Worm (Caenorhabditis elegans) whole organism, young adult: ENCODE results near the gene apy-1.

Source experiments
- F22D6.2 ChIP-seq: sonication (generic microtip); optimal IDR thresholded peaks from 2 replicates; lab custom pipeline; 2016; ENCODE audit warnings: mild to moderate bottlenecking, missing genetic modification characterization, missing compliant biosample characterization
- K12H6.12 ChIP-seq: fragments of 200-800 bp; sonication (Bioruptor generic); optimal IDR thresholded peaks from 2 replicates; lab custom pipeline; 2018; ENCODE audit warnings: mild to moderate bottlenecking, missing genetic modification characterization, missing compliant biosample characterization
- attf-5 ChIP-seq: fragments of 200-800 bp; sonication (Bioruptor generic); optimal IDR thresholded peaks from 2 replicates; lab custom pipeline; 2018; ENCODE audit warnings: mild to moderate bottlenecking, missing genetic modification characterization, missing compliant biosample characterization
- lin-40 ChIP-seq: sonication (generic microtip); optimal IDR thresholded peaks from 2 replicates; lab custom pipeline; 2016; ENCODE audit warnings: missing genetic modification characterization, mild to moderate bottlenecking, missing compliant biosample characterization, missing genotype, missing genetic modification reagents
- ztf-26 ChIP-seq: sonication (generic microtip); optimal IDR thresholded peaks from 2 replicates; lab custom pipeline; 2017; ENCODE audit warnings: missing genetic modification characterization, missing compliant biosample characterization

DNA sequence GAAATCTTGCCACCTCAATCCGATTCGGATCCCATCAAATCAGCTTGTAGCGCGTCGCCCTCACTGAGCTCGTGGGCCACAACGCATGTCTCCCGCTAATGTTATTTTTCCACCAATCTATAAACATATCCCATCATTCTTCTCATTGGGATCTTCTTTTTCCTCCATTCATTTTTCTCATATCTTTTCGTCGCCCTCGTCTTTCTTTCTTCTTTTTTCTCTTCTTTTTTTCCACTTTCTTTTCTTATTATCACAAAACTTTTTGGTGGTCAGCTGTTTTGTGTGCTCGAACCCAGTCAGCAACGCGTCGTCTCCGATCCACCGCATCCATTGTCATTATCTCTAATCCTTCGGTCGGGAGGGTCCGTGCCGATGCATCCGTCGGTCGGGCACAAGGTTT lies 45.7 kb downstream of the apy-1 start:
- TF ChIP-seq attf-5 (GFP tag; lab: Kevin White, UChicago) (no peak), lin-40 (tag; lab: Kevin White, UChicago) (no peak), K12H6.12 (tag; lab: Kevin White, UChicago) (no peak), ztf-26 (tag; lab: Kevin White, UChicago) (no peak), F22D6.2 (tag; lab: Kevin White, UChicago) (no peak)
